Worm (Caenorhabditis elegans) whole organism, L4 larva: ENCODE data around the gene klp-6.

Experiments used
- F37D6.2 ChIP-seq: sonication (generic microtip); optimal IDR thresholded peaks from 2 replicates; lab custom pipeline; 2016; ENCODE audit warnings: mild to moderate bottlenecking, missing genetic modification characterization, missing compliant biosample characterization
- T26A8.4 ChIP-seq: fragments of 200-800 bp; sonication (Bioruptor generic); IDR thresholded peaks from 2 replicates; pipeline ENCODE4 v1.3.6; 2022; ENCODE audit warnings: missing genetic modification characterization, missing compliant biosample characterization
- ZK337.2 ChIP-seq: fragments of 200-800 bp; sonication (Bioruptor generic); IDR thresholded peaks from 2 replicates; pipeline ENCODE4 v1.3.6; 2022; ENCODE audit warnings: missing genetic modification reagents, missing genetic modification characterization, missing compliant biosample characterization
- aha-1 ChIP-seq: fragments of 150-350 bp; peaks from one replicate; lab custom pipeline; 2014; ENCODE audit warnings: missing biosample characterization, missing genetic modification characterization
- ama-1 ChIP-seq: fragments of 150-350 bp; optimal IDR thresholded peaks from 2 replicates; lab custom pipeline; 2014; ENCODE audit warnings: inconsistent platforms, mixed read lengths
- arid-1 ChIP-seq: fragments of 200-800 bp; sonication (Bioruptor generic); conservative IDR thresholded peaks from 2 replicates; pipeline ENCODE4 v1.3.6; 2022; ENCODE audit warnings: missing genetic modification reagents, missing genetic modification characterization, missing compliant biosample characterization
- attf-4 ChIP-seq: sonication (generic microtip); optimal IDR thresholded peaks from 3 replicates; lab custom pipeline; 2017; ENCODE audit warnings: missing biosample characterization, missing genetic modification characterization
- ceh-20 ChIP-seq: fragments of 200-800 bp; sonication (Bioruptor generic); IDR thresholded peaks from 2 replicates; pipeline ENCODE4 v1.3.6; 2022; ENCODE audit warnings: missing genetic modification reagents, missing genetic modification characterization, missing compliant biosample characterization
- ceh-62 ChIP-seq: sonication (generic microtip); optimal IDR thresholded peaks from 2 replicates; lab custom pipeline; 2017; ENCODE audit warnings: missing biosample characterization, missing genetic modification characterization
- daf-12 ChIP-seq: fragments of 150-350 bp; optimal IDR thresholded peaks from 2 replicates; lab custom pipeline; 2014; ENCODE audit warnings: missing biosample characterization, missing genetic modification reagents, missing genetic modification characterization
- daf-8 ChIP-seq: fragments of 200-800 bp; sonication (Bioruptor generic); IDR thresholded peaks from 2 replicates; pipeline ENCODE4 v1.3.6; 2022; ENCODE audit warnings: missing genetic modification characterization, missing compliant biosample characterization
- egl-27 ChIP-seq: sonication (generic microtip); optimal IDR thresholded peaks from 3 replicates; lab custom pipeline; 2017; ENCODE audit warnings: missing biosample characterization, missing genetic modification reagents, missing genetic modification characterization
- fos-1 ChIP-seq: fragments of 150-350 bp; optimal IDR thresholded peaks from 2 replicates; lab custom pipeline; 2014; ENCODE audit warnings: missing biosample characterization, missing genetic modification characterization
- gei-8 ChIP-seq: fragments of 200-800 bp; sonication (Bioruptor generic); optimal IDR thresholded peaks from 2 replicates; lab custom pipeline; 2018; ENCODE audit warnings: mild to moderate bottlenecking, missing genetic modification characterization, missing compliant biosample characterization
- hif-1 ChIP-seq, 2 experiments: sonication (generic microtip); optimal IDR thresholded peaks; 2 replicates each; lab custom pipeline; 2016 to 2017; ENCODE audit warnings: missing compliant biosample characterization in 2 of 2, missing genetic modification characterization in 2 of 2, missing genetic modification reagents in 2 of 2, missing genotype in 2 of 2, mild to moderate bottlenecking in 1 of 2
- hlh-11 ChIP-seq: fragments of 200-800 bp; sonication (Bioruptor generic); optimal IDR thresholded peaks from 2 replicates; lab custom pipeline; 2018; ENCODE audit warnings: mild to moderate bottlenecking, missing genetic modification characterization, missing compliant biosample characterization
- hmg-1.1 ChIP-seq: fragments of 200-800 bp; sonication (Bioruptor generic); IDR thresholded peaks from 2 replicates; pipeline ENCODE4 v1.3.6; 2022; ENCODE audit warnings: missing genetic modification reagents, missing genetic modification characterization, missing compliant biosample characterization
- jun-1 ChIP-seq: fragments of 150-350 bp; optimal IDR thresholded peaks from 2 replicates; lab custom pipeline; 2014; ENCODE audit warnings: missing biosample characterization, missing genetic modification reagents, missing genetic modification characterization
- lin-1 ChIP-seq: fragments of 200-800 bp; sonication (Bioruptor generic); IDR thresholded peaks from 2 replicates; pipeline ENCODE4 v1.3.6; 2022; ENCODE audit warnings: missing genetic modification reagents, missing genetic modification characterization, missing compliant biosample characterization
- lin-15B ChIP-seq: fragments of 150-350 bp; sonication (generic microtip); optimal IDR thresholded peaks from 3 replicates; lab custom pipeline; 2014; ENCODE audit warnings: missing biosample characterization, missing genetic modification characterization
- lin-29 ChIP-seq: fragments of 200-800 bp; sonication (Bioruptor generic); IDR thresholded peaks from 2 replicates; pipeline ENCODE4 v1.3.6; 2022; ENCODE audit warnings: missing genetic modification reagents, missing genetic modification characterization, missing compliant biosample characterization
- lin-38 ChIP-seq: fragments of 200-800 bp; sonication (Bioruptor generic); IDR thresholded peaks from 2 replicates; pipeline ENCODE4 v1.3.6; 2022; ENCODE audit warnings: missing genetic modification reagents, missing genetic modification characterization, missing compliant biosample characterization
- lin-39 ChIP-seq: fragments of 150-350 bp; optimal IDR thresholded peaks from 2 replicates; lab custom pipeline; 2014; ENCODE audit warnings: missing biosample characterization, missing genetic modification reagents, missing genetic modification characterization
- lsy-2 ChIP-seq, 2 experiments: fragments of 150-350 bp in 1 of 2; sonication (generic microtip) in 1 of 2; optimal IDR thresholded peaks; 2 replicates each; lab custom pipeline; 2014 to 2017; ENCODE audit warnings: missing biosample characterization in 2 of 2, missing genetic modification characterization in 2 of 2
- madf-5 ChIP-seq, 2 experiments: fragments of 200-800 bp; sonication (Bioruptor generic); IDR thresholded peaks; 2 replicates each; pipeline ENCODE4 v1.3.6; 2022; ENCODE audit warnings: missing compliant biosample characterization in 2 of 2, missing genetic modification characterization in 2 of 2
- madf-9 ChIP-seq: fragments of 200-800 bp; sonication (Bioruptor generic); conservative IDR thresholded peaks from 2 replicates; pipeline ENCODE4 v1.3.6; 2022; ENCODE audit warnings: missing genetic modification reagents, missing genetic modification characterization, missing compliant biosample characterization
- mdt-29 ChIP-seq: fragments of 200-800 bp; sonication (Bioruptor generic); IDR thresholded peaks from 2 replicates; pipeline ENCODE4 v1.3.6; 2022; ENCODE audit warnings: missing genetic modification reagents, missing genetic modification characterization, missing compliant biosample characterization
- mxl-2 ChIP-seq: fragments of 200-800 bp; sonication (Bioruptor generic); conservative IDR thresholded peaks from 2 replicates; pipeline ENCODE4 v1.3.6; 2022; ENCODE audit warnings: missing genetic modification reagents, missing genetic modification characterization, missing compliant biosample characterization
- nhr-10 ChIP-seq: fragments of 150-350 bp; optimal IDR thresholded peaks from 2 replicates; lab custom pipeline; 2014; ENCODE audit warnings: missing biosample characterization, missing genetic modification characterization
- nhr-11 ChIP-seq: fragments of 150-350 bp; optimal IDR thresholded peaks from 2 replicates; lab custom pipeline; 2014; ENCODE audit warnings: missing biosample characterization, missing genetic modification characterization
- nhr-111 ChIP-seq: fragments of 200-800 bp; sonication (Bioruptor generic); optimal IDR thresholded peaks from 2 replicates; lab custom pipeline; 2018; ENCODE audit warnings: mild to moderate bottlenecking, missing genetic modification characterization, missing compliant biosample characterization
- nhr-25 ChIP-seq: sonication (generic microtip); optimal IDR thresholded peaks from 2 replicates; lab custom pipeline; 2017; ENCODE audit warnings: missing genetic modification characterization, mild to moderate bottlenecking, missing compliant biosample characterization, antibody characterized with exemption, moderate library complexity, borderline replicate concordance; ENCODE audit not compliant: insufficient read depth
- nhr-28 ChIP-seq: fragments of 150-350 bp; optimal IDR thresholded peaks from 2 replicates; lab custom pipeline; 2014; ENCODE audit warnings: missing biosample characterization, missing genetic modification characterization
- nhr-42 ChIP-seq: fragments of 200-800 bp; sonication (Bioruptor generic); IDR thresholded peaks from 2 replicates; pipeline ENCODE4 v1.3.6; 2022; ENCODE audit warnings: missing genetic modification characterization, missing compliant biosample characterization
- pha-4 ChIP-seq, 2 experiments: fragments of 150-350 bp in 1 of 2; fragments of 200-800 bp in 1 of 2; sonication (Bioruptor generic) in 1 of 2; IDR thresholded peaks in 1 of 2; optimal IDR thresholded peaks in 1 of 2; 2 replicates each; pipeline versions ENCODE4 v1.3.6 to Lab custom; 2014 to 2022; ENCODE audit warnings: missing genetic modification characterization in 2 of 2, missing genetic modification reagents in 2 of 2, missing biosample characterization in 1 of 2, missing compliant biosample characterization in 1 of 2
- pqm-1 ChIP-seq: sonication (generic microtip); optimal IDR thresholded peaks from 2 replicates; lab custom pipeline; 2017; ENCODE audit warnings: missing biosample characterization, missing genetic modification characterization
- rbr-2 ChIP-seq: sonication (generic microtip); optimal IDR thresholded peaks from 2 replicates; lab custom pipeline; 2016; ENCODE audit warnings: missing genotype, missing genetic modification characterization, missing compliant biosample characterization
- saeg-2 ChIP-seq: fragments of 200-800 bp; sonication (Bioruptor generic); IDR thresholded peaks from 2 replicates; pipeline ENCODE4 v1.3.6; 2022; ENCODE audit warnings: missing genetic modification reagents, missing genetic modification characterization, missing compliant biosample characterization
- snpc-1.2 ChIP-seq: fragments of 200-800 bp; sonication (Bioruptor generic); IDR thresholded peaks from 2 replicates; pipeline ENCODE4 v1.3.6; 2022; ENCODE audit warnings: missing genetic modification reagents, missing genetic modification characterization, missing compliant biosample characterization
- snpc-4 ChIP-seq: fragments of 150-350 bp; optimal IDR thresholded peaks from 2 replicates; lab custom pipeline; 2014; ENCODE audit warnings: missing biosample characterization, missing genetic modification characterization
- spr-1 ChIP-seq: sonication (generic microtip); optimal IDR thresholded peaks from 2 replicates; lab custom pipeline; 2016; ENCODE audit warnings: mild to moderate bottlenecking, missing genetic modification characterization, missing compliant biosample characterization
- tag-97 ChIP-seq: fragments of 200-800 bp; sonication (Bioruptor generic); IDR thresholded peaks from 2 replicates; pipeline ENCODE4 v1.3.6; 2022; ENCODE audit warnings: missing genetic modification characterization, missing compliant biosample characterization
- tra-1 ChIP-seq: fragments of 200-800 bp; sonication (Bioruptor generic); IDR thresholded peaks from 2 replicates; pipeline ENCODE4 v1.3.6; 2022; ENCODE audit warnings: missing genetic modification reagents, missing genetic modification characterization, missing compliant biosample characterization
- unc-130 ChIP-seq: sonication (generic microtip); optimal IDR thresholded peaks from 2 replicates; lab custom pipeline; 2016; ENCODE audit warnings: missing genetic modification reagents, missing genetic modification characterization, missing compliant biosample characterization
- unc-62 ChIP-seq, 3 experiments: fragments of 150-350 bp in 1 of 3; sonication (generic microtip); optimal IDR thresholded peaks in 2 of 3; peaks in 1 of 3; 1 replicate in 1 of 3; 2 replicates in 2 of 3; lab custom pipeline; 2014 to 2017; ENCODE audit warnings: missing biosample characterization in 3 of 3, missing genetic modification characterization in 3 of 3, missing genetic modification reagents in 3 of 3, missing genotype in 1 of 3
- zfp-3 ChIP-seq: fragments of 200-800 bp; sonication (Bioruptor generic); conservative IDR thresholded peaks from 2 replicates; pipeline ENCODE4 v1.3.6; 2022; ENCODE audit warnings: missing genetic modification reagents, missing genetic modification characterization, missing compliant biosample characterization
- zip-11 ChIP-seq: fragments of 200-800 bp; sonication (Bioruptor generic); IDR thresholded peaks from 2 replicates; pipeline ENCODE4 v1.3.6; 2022; ENCODE audit warnings: missing genetic modification characterization, missing compliant biosample characterization
- zip-2 ChIP-seq: fragments of 150-350 bp; optimal IDR thresholded peaks from 2 replicates; lab custom pipeline; 2014; ENCODE audit warnings: missing biosample characterization, missing genetic modification characterization

klp-6 gene

ce11 chrIII:5080700-5081572 is 50.2 kb downstream of the klp-6 start (continued):
- TF ChIP-seq hmg-1.1 (GFP tag; lab: Robert Waterston, UW) (peak; percentile 93), spr-1 (tag; lab: Kevin White, UChicago) (peak; percentile 77), fos-1 (tag; lab: Kevin White, UChicago) (no peak), lsy-2 (tag; optimal IDR thresholded peaks at IDR 0.05; lab: Kevin White, UChicago) (peak; percentile 48 to 78), zip-11 (0 out of 2 replicates have a peak, but pooled peaks have one; percentile 28), mxl-2 (GFP tag; lab: Robert Waterston, UW) (0 out of 2 replicates have a peak, but pooled peaks have one; percentile 58), unc-130 (GFP tag; lab: Kevin White, UChicago) (peak; percentile 46), ceh-20 (GFP tag; lab: Robert Waterston, UW) (peak; percentile 79), madf-9 (GFP tag; lab: Robert Waterston, UW) (peak; percentile 84), lin-39 (no peak), lin-38 (GFP tag; lab: Robert Waterston, UW) (peak; percentile 90), snpc-1.2 (GFP tag; lab: Robert Waterston, UW) (peak; percentile 86), egl-27 (tag; lab: Kevin White, UChicago) (no peak), mdt-29 (GFP tag; lab: Robert Waterston, UW) (peak; percentile 84; the same call in 1 of the 2 replicates), gei-8 (GFP tag; lab: Kevin White, UChicago) (peak; percentile 90), aha-1 (peak; percentile 94), zip-2 (tag; lab: Kevin White, UChicago) (peak; percentile 30), nhr-10 (tag; lab: Kevin White, UChicago) (no peak), pqm-1 (no peak), rbr-2 (peak; percentile 90), lin-15B (tag; lab: Kevin White, UChicago) (no peak), pha-4 (GFP tag; IDR thresholded peaks at IDR 0.05; lab: Robert Waterston, UW) (peak; percentile 92), pha-4 (tag; optimal IDR thresholded peaks at IDR 0.05; lab: Kevin White, UChicago) (no peak), F37D6.2 (peak; percentile 75), madf-5 (GFP tag; IDR thresholded peaks at IDR 0.05; lab: Robert Waterston, UW) (peak in 1 of 2 experiments; percentile 85; a peak in 2 of 4 replicates), daf-8 (GFP tag; lab: Robert Waterston, UW) (peak; percentile 76; the same call in 1 of the 2 replicates), tag-97 (GFP tag; lab: Robert Waterston, UW) (no peak), unc-62 (GFP tag; optimal IDR thresholded peaks at IDR 0.05 in 1 of 2; lab: Kevin White, UChicago) (peak in 1 of 2 experiments; percentile 57), unc-62 (tag; optimal IDR thresholded peaks at IDR 0.05; lab: Kevin White, UChicago) (no peak), ama-1 (lab: Kevin White, UChicago) (peak; percentile 41), nhr-28 (tag; lab: Kevin White, UChicago) (peak; percentile 70), daf-12 (tag; lab: Kevin White, UChicago) (no peak), arid-1 (GFP tag; lab: Robert Waterston, UW) (peak; percentile 95), ceh-62 (tag; lab: Kevin White, UChicago) (no peak), T26A8.4 (GFP tag; lab: Robert Waterston, UW) (peak; percentile 95), attf-4 (tag; lab: Kevin White, UChicago) (no peak), nhr-111 (GFP tag; lab: Kevin White, UChicago) (peak; percentile 81), saeg-2 (peak; percentile 78; the same call in 1 of the 2 replicates), nhr-42 (peak; percentile 93), nhr-11 (tag; lab: Kevin White, UChicago) (no peak), ZK337.2 (GFP tag; lab: Robert Waterston, UW) (peak; percentile 68), lin-1 (GFP tag; lab: Robert Waterston, UW) (peak; percentile 73; the same call in 1 of the 2 replicates), hif-1 (tag; optimal IDR thresholded peaks at IDR 0.05; lab: Kevin White, UChicago) (peak; percentile 5 to 96), jun-1 (peak; percentile 38), tra-1 (GFP tag; lab: Robert Waterston, UW) (peak; percentile 59), hlh-11 (tag; lab: Kevin White, UChicago) (peak; percentile 83), nhr-25 (tag; lab: Kevin White, UChicago) (peak; percentile 61), snpc-4 (tag; lab: Kevin White, UChicago) (peak; percentile 96), zfp-3 (GFP tag; lab: Robert Waterston, UW) (peak; percentile 86), lin-29 (GFP tag; lab: Robert Waterston, UW) (peak; percentile 49; the same call in 1 of the 2 replicates)
